Fruit fly (Drosophila melanogaster) S2 (cell line): ENCODE measurements around the gene mip130.

Experiments
- CG8478 ChIP-seq: fragments of >200 bp; optimal IDR thresholded peaks from 2 replicates; lab custom pipeline; 2018
- CTCF ChIP-seq, 2 experiments: fragments of >200 bp; optimal IDR thresholded peaks; 2 replicates each; lab custom pipeline; 2018

The mip130 gene

DNA sequence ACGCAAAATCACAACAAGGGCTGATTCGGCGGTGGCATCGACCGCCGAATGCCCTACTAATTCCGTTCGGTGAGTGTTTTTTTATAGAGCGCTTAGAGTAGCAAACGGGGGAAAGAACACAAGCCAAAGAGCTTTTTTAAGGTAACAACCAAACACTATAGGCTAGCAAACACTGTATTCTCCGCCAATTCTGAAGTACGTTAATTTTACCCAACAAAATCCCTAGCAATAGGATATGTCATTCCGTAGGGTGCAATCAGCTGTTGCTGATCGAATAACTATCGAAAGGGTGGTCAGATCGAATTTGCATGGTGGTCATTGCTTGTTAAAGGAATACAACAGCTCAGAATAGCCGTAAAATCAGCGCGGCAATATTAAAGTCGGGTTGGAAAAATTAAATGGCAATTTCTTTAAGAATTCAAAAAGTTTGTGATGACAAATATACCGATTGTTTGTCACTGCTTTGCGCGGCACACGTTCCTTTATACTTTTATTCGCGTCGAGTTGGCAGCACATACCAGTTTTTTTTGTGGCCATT lies at the start of gene mip130:
Gene mip130 (plus strand): TSS at position 513 of the 538 bp plus-strand sequence.
- no peak for TF ChIP-seq CTCF (optimal IDR thresholded peaks at IDR 0.05; lab: Kevin White, UChicago)
- no peak for TF ChIP-seq CG8478 (lab: Kevin White, UChicago)

- no peak for TF ChIP-seq CTCF (optimal IDR thresholded peaks at IDR 0.05; lab: Kevin White, UChicago)
- no peak for TF ChIP-seq CG8478 (lab: Kevin White, UChicago)
Observed at dm6 chrX:1858867-1859266, 49.2 kb upstream of the mip130 start, which contains the start of gene Lamtor5. Gene Lamtor5 (minus strand): TSS chrX:1858971.

DNA sequence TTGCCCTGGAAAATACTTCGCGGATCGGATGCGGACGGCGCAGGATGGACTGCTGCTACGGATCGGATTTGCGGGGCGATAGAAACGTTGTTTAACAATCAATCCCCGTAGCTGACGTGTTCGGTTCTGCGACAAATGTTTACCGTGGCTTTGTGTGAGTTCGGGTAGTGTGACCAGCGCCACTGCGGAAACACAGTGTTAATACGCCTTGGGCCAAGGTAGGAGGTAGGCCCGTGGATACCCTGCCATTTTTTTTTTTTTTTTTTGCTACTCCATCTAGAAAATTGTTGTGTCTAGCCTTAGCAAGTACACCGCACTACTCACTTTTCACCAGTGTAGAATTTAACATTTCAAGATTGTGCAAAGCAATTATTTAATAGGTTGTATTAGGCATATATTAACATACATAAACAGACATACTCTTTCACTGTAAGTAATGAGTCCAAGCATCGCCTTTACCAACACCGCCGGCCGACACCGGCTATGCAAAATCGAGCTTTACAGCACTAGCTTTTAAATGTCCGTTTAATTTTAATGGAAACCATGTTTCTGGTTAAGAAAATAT lies 46.3 kb upstream of the mip130 start, which contains the start of gene deltaCOP:
Gene deltaCOP (minus strand): TSS at position 171 of the 565 bp plus-strand sequence.
- TF ChIP-seq CTCF (optimal IDR thresholded peaks at IDR 0.05; lab: Kevin White, UChicago) (no peak), CG8478 (lab: Kevin White, UChicago) (no peak)

- TF ChIP-seq CTCF (optimal IDR thresholded peaks at IDR 0.05; lab: Kevin White, UChicago) (no peak), CG8478 (lab: Kevin White, UChicago) (no peak)
Observed at dm6 chrX:1865673-1866072, 42.4 kb upstream of the mip130 start, which contains the start of the genes Gcna and MED18. Gene Gcna (minus strand): TSS chrX:1865835. Gene MED18 (plus strand): TSS chrX:1865909.

DNA sequence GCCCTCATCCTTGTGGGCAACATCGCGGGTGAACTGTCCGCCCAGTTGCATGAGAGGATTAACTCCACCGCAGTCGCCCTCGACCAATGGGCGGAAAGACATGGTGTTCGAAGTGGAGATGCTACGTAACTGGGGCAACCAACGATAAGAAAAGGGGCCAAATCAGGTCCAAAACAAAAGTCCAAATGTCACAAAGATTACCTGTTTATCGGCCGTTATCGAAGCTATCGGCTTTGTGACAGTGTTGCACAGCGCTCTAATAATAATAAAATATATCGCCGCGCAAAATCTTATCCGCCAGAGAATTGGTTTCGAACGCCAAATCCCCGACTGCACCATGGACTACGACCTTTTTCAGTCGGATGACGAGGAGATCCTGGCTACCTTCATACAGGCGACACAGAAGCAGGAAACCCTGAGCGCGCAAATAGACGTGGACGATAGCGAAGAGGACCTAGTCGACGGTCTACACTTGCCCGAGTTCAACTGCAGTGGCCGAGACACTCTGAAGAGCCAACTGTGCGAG lies 39.4 kb upstream of the mip130 start, which contains the start of the genes CG14803 and Pex5:
Gene CG14803 (plus strand): TSS at position 285 of the 526 bp plus-strand sequence.
Gene Pex5 (minus strand): TSS at position 476 of the 526 bp plus-strand sequence.
- TF ChIP-seq CG8478 (lab: Kevin White, UChicago) = no peak
- TF ChIP-seq CTCF (optimal IDR thresholded peaks at IDR 0.05; lab: Kevin White, UChicago) = no peak

dm6 chrX:1873515-1874126 lies 34.4 kb upstream of the mip130 start, which contains the start of the genes Pgam5 and Vps26:
Gene Pgam5 (minus strand): TSS chrX:1873565.
Gene Vps26 (plus strand): TSS chrX:1873853.
- TF ChIP-seq CTCF (optimal IDR thresholded peaks at IDR 0.05; lab: Kevin White, UChicago) = no peak
- TF ChIP-seq CG8478 (lab: Kevin White, UChicago) = no peak

DNA sequence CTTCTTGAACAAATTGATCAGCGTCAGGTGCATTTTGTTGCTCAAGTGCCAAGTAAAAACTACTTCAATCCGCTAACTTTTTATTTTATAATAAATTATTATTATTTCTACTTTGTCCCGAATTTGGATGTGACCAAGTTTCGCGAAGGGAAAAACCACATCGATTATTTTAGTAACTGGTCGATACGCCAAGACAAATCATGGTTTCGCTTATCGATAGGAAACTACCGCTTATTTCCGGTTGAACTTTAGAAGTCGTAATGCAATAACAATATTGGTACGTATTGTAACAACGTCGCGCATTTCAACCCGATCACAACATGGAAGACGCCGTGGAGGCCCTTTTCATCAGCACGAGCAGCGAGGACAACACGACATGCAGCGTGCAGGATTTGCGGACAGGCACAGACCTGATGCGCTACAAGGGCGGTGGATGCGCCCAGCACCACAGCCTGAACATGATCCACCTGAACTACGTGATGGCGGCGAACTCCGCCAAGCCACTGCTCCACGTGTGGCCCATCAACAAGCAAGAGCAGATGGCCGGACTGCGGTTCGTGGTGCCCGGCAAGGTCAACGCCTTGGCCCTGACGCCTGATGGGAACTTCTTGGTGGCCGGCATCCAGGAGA lies 30.8 kb upstream of the mip130 start, which contains the start of the genes CG14817 and CG14805:
Gene CG14817 (minus strand): TSS at position 164 of the 630 bp plus-strand sequence.
Gene CG14805 (plus strand): TSS at position 211 of the 630 bp plus-strand sequence.
- TF ChIP-seq CTCF (optimal IDR thresholded peaks at IDR 0.05; lab: Kevin White, UChicago) (no peak), CG8478 (lab: Kevin White, UChicago) (no peak)

dm6 chrX:1879606-1880110 lies 28.4 kb upstream of the mip130 start, which contains the start of gene CG14818:
Gene CG14818 (minus strand): TSS chrX:1879774.
- TF ChIP-seq CTCF (optimal IDR thresholded peaks at IDR 0.05; lab: Kevin White, UChicago) (no peak), CG8478 (lab: Kevin White, UChicago) (no peak)

DNA sequence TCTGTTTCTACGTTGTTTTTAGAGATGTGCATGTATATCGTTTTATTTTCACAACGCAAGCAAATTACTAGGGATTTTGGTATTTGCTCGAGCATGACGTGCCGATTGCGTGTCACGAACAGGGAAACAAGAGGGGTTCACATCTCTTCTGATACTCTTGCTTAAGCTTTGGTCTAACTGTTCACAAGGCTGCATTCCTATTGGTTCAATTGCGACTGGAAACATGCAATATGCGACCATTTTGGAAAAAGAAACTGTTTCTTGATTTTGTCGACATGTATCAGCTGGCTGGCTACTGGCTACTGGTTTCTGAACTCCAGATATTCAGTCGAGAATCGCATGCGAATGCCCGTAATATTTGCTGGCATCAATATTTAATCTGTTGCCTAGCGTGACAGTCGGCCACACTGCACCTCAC lies 27.9 kb upstream of the mip130 start, which contains the start of gene Coa8:
Gene Coa8 (plus strand): TSS at position 144 of the 418 bp plus-strand sequence.
- TF ChIP-seq CG8478 (lab: Kevin White, UChicago) = no peak

DNA sequence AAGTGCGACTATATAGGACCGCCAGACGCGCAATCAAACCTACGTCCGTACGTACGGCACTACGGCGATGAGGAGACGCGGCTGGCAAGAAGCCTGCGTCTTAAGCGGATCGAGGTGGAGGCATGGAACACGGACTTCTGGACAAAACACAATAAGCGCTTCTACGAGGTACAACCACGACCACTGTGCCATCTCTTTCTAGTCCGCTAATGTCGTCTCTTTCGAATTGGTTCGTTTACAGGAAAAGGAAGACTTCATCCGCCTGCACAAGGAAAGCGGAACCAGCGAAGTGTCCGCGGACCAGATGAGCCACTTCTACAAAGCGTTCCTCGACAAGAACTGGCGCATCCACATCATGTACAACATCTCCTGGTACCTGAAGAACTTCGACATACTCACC lies 27.3 kb upstream of the mip130 start:
- no peak for TF ChIP-seq CTCF (optimal IDR thresholded peaks at IDR 0.05; lab: Kevin White, UChicago)
- no peak for TF ChIP-seq CG8478 (lab: Kevin White, UChicago)

- no peak for TF ChIP-seq CG8478 (lab: Kevin White, UChicago)
- peak in 1 of 2 experiments; percentile 33 for TF ChIP-seq CTCF (optimal IDR thresholded peaks at IDR 0.05; lab: Kevin White, UChicago)
Observed at dm6 chrX:1889926-1890325, 18.1 kb upstream of the mip130 start, which contains the start of the genes trr and mRpL16. Gene trr (minus strand): TSS chrX:1889950. Gene mRpL16 (plus strand): TSS chrX:1890256.

dm6 chrX:1893532-1893931 lies 14.5 kb upstream of the mip130 start:
- TF ChIP-seq CTCF (optimal IDR thresholded peaks at IDR 0.05; lab: Kevin White, UChicago) (no peak), CG8478 (lab: Kevin White, UChicago) (no peak)

DNA sequence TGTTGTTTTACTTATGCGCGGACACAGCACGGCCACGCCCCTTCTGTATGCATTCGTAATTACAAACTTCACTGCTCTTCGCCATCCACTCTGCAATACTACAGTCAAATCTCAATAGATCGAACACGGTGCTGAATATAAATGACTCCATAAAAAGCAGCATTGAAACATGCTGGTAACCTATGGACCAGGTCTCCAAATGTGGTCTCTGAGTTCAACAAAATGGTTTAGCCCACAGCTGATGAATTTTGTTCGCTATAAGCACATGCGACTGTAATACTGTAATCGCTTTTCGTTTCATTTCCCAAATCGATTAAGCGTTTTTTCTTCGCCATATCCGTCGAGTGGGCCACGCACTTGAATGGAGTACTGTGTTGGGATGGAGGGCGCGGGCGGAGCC lies 10.7 kb upstream of the mip130 start:
- no peak for TF ChIP-seq CTCF (optimal IDR thresholded peaks at IDR 0.05; lab: Kevin White, UChicago)
- TF ChIP-seq CG8478 (lab: Kevin White, UChicago) = no peak
